Worm (Caenorhabditis elegans): ENCODE results near the gene R11G10.3.

DNA sequence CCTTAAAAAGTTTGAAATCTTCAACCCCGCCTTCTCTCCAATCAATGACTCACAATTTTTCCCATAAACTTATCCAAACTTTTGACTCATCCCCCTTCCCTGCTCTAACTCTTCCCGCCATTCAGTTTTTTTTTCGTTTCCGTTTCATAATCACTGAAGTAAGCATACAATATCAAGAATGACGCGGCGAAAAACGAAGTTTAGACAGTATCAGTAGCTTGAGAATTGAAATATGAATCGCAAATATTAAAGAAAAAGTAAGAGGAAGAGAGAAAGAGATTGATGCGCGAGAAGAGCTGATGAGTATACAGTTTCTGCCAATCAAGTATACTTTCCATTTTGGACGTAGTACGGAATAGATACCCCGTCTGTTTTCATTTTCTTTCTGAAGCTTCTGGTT, 54.2 kb downstream of the R11G10.3 start:
- TF ChIP-seq fos-1 (tag; optimal IDR thresholded peaks at IDR 0.05): peak; percentile 88
- TF ChIP-seq ceh-16 (tag; optimal IDR thresholded peaks at IDR 0.05): no peak
- TF ChIP-seq ceh-82 (tag; optimal IDR thresholded peaks at IDR 0.05): no peak
- TF ChIP-seq ZK546.5 (tag; optimal IDR thresholded peaks at IDR 0.05): no peak
